Worm (Caenorhabditis elegans) whole organism, mixed stage, embryonic: Measurements from ENCODE around the gene C17F4.7.

Experiments used
- blmp-1 ChIP-seq: fragments of 150-350 bp; optimal IDR thresholded peaks from 2 replicates; lab custom pipeline; 2014; ENCODE audit warnings: missing biosample characterization, missing genetic modification characterization
- ceh-39 ChIP-seq: fragments of 150-350 bp; optimal IDR thresholded peaks from 2 replicates; lab custom pipeline; 2014; ENCODE audit warnings: missing biosample characterization, missing genetic modification characterization
- elt-1 ChIP-seq: sonication (generic microtip); optimal IDR thresholded peaks from 2 replicates; lab custom pipeline; 2017; ENCODE audit warnings: missing genetic modification characterization, mild to moderate bottlenecking, missing compliant biosample characterization, antibody characterized with exemption, moderate library complexity, borderline replicate concordance; ENCODE audit not compliant: insufficient read depth
- lin-13 ChIP-seq: fragments of 150-350 bp; optimal IDR thresholded peaks from 2 replicates; lab custom pipeline; 2014; ENCODE audit warnings: missing biosample characterization, missing genetic modification characterization
- nhr-237 ChIP-seq: fragments of 150-350 bp; optimal IDR thresholded peaks from 2 replicates; lab custom pipeline; 2014; ENCODE audit warnings: missing biosample characterization, missing genetic modification characterization
- nhr-28 ChIP-seq: fragments of 150-350 bp; optimal IDR thresholded peaks from 2 replicates; lab custom pipeline; 2014; ENCODE audit warnings: missing biosample characterization, missing genetic modification characterization
- nhr-76 ChIP-seq: sonication (generic microtip); optimal IDR thresholded peaks from 2 replicates; lab custom pipeline; 2017; ENCODE audit warnings: missing biosample characterization, missing genetic modification characterization
- pha-4 ChIP-seq: fragments of 150-350 bp; optimal IDR thresholded peaks from 2 replicates; lab custom pipeline; 2018; ENCODE audit warnings: missing biosample characterization, missing genetic modification reagents, missing genetic modification characterization
- ztf-11 ChIP-seq: fragments of 150-350 bp; optimal IDR thresholded peaks from 2 replicates; lab custom pipeline; 2014; ENCODE audit warnings: missing biosample characterization, missing genetic modification characterization

- TF ChIP-seq pha-4 (tag; lab: Kevin White, UChicago): no peak
- no peak for TF ChIP-seq nhr-237 (tag; lab: Kevin White, UChicago)
- TF ChIP-seq nhr-28 (tag; lab: Kevin White, UChicago): no peak
- no peak for TF ChIP-seq nhr-76
- TF ChIP-seq elt-1 (tag; lab: Kevin White, UChicago): no peak
- TF ChIP-seq lin-13 (tag; lab: Kevin White, UChicago): no peak
- no peak for TF ChIP-seq ceh-39 (tag; lab: Kevin White, UChicago)
- TF ChIP-seq ztf-11 (tag; lab: Kevin White, UChicago): no peak
- no peak for TF ChIP-seq blmp-1 (tag; lab: Kevin White, UChicago)
Observed at ce11 chrII:3270598-3270997, 24.8 kb upstream of the C17F4.7 start.
